Fruit fly (Drosophila melanogaster): ENCODE data around the gene Vps16B.

Vps16B gene

dm6 chr3R:29798966-29799680, 17.1 kb downstream of the Vps16B start, which contains the start of the genes Rnb and Drice (continued):
- peak; percentile 6 for TF ChIP-seq CG11902 (GFP tag; optimal IDR thresholded peaks at IDR 0.05)
- no peak for TF ChIP-seq vri (GFP tag; optimal IDR thresholded peaks at IDR 0.05)
- TF ChIP-seq CG11762 (GFP tag; optimal IDR thresholded peaks at IDR 0.05; ENCODE audit: insufficient read depth), result no peak
- peak; percentile 99 for TF ChIP-seq fkh (GFP tag; optimal IDR thresholded peaks at IDR 0.05)
- TF ChIP-seq CG6792 (GFP tag; optimal IDR thresholded peaks at IDR 0.05), result no peak

dm6 chr3R:29797183-29797582, 19.1 kb downstream of the Vps16B start:
- TF ChIP-seq esn (GFP tag; optimal IDR thresholded peaks at IDR 0.05) (no peak), CG8119 (GFP tag; IDR thresholded peaks at IDR 0.05) (no peak), CG8319 (GFP tag; optimal IDR thresholded peaks at IDR 0.05) (no peak), pdm3 (GFP tag; optimal IDR thresholded peaks at IDR 0.05) (no peak), CG10669 (GFP tag; optimal IDR thresholded peaks at IDR 0.05) (no peak), CG16779 (tag; optimal IDR thresholded peaks at IDR 0.05) (no peak), Ets96B (tag; optimal IDR thresholded peaks at IDR 0.05) (no peak), CG9139 (GFP tag; optimal IDR thresholded peaks at IDR 0.05) (no peak)

DNA sequence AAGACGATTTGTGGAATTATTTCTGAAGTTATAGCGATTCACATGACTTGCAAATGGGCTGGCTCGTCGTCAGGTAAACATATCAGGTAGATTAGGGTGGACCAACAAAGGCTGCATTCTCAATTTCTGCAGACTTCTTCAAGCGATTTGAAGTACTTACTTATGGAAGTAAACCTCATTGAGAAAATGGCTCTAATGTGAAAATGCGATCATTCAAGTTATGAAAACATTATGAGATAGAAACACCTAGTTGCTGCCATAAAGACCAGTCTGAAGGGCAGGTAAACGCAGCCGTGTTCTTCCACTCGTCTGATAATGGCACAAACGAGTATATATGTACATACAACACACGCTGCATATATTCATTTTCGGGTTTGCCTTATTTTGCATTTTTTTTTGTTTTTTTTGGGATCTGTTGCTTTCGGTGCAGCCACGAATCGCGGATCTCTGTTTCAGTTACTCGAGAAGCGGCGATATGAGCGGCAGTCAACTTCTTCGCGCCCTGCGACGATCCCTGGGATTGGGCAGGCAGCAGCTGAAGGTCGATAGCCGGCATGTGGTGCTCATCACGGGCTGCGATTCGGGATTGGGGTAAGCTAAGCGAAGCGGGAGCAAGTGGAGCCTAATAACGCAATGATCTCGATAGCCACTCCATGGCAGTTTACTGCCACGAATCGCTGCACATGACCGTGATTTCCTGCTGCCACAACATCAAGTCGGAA, 21.9 kb downstream of the Vps16B start, which contains the start of gene sro:
Gene sro, plus strand, starts transcription at position 437 of the 722 bp plus-strand sequence.
- TF ChIP-seq Hr39 (GFP tag; optimal IDR thresholded peaks at IDR 0.05) (peak; percentile 18), CG31627 (GFP tag; optimal IDR thresholded peaks at IDR 0.05) (peak; percentile 6), svp (GFP tag) (peak; percentile 75), CG11762 (GFP tag; optimal IDR thresholded peaks at IDR 0.05; ENCODE audit: insufficient read depth) (no peak), topi (GFP tag; optimal IDR thresholded peaks at IDR 0.05) (peak; percentile 35), Eip78C (GFP tag) (peak; percentile 24), OdsH (GFP tag; optimal IDR thresholded peaks at IDR 0.05) (no peak), Met (GFP tag; optimal IDR thresholded peaks at IDR 0.05) (no peak), Ets96B (tag; optimal IDR thresholded peaks at IDR 0.05) (no peak), Hr4 (GFP tag; optimal IDR thresholded peaks at IDR 0.05) (no peak), Eip75B (GFP tag; optimal IDR thresholded peaks at IDR 0.05) (no peak), Ets21C (GFP tag; optimal IDR thresholded peaks at IDR 0.05) (no peak), CG16779 (tag; optimal IDR thresholded peaks at IDR 0.05) (no peak), CG7368 (GFP tag; optimal IDR thresholded peaks at IDR 0.05) (no peak), esn (GFP tag; optimal IDR thresholded peaks at IDR 0.05) (peak; percentile 21), achi (GFP tag; optimal IDR thresholded peaks at IDR 0.05) (no peak)

- TF ChIP-seq Ets96B (tag; optimal IDR thresholded peaks at IDR 0.05) (no peak), CG10669 (GFP tag; optimal IDR thresholded peaks at IDR 0.05) (no peak), Eip75B (GFP tag; optimal IDR thresholded peaks at IDR 0.05) (no peak), Hr38 (GFP tag; optimal IDR thresholded peaks at IDR 0.05) (no peak), dac (GFP tag; optimal IDR thresholded peaks at IDR 0.05) (no peak), dsx (GFP tag; optimal IDR thresholded peaks at IDR 0.05; ENCODE audit: poor library complexity, severe bottlenecking) (no peak), Met (GFP tag; optimal IDR thresholded peaks at IDR 0.05) (no peak), Blimp-1 (GFP tag; optimal IDR thresholded peaks at IDR 0.05) (no peak), svp (GFP tag) (no peak), CG32006 (GFP tag; optimal IDR thresholded peaks at IDR 0.05) (no peak), Smox (GFP tag; optimal IDR thresholded peaks at IDR 0.05) (no peak), Eip93F (GFP tag; optimal IDR thresholded peaks at IDR 0.05) (no peak)
Observed at dm6 chr3R:29790183-29790582, 26.1 kb downstream of the Vps16B start.
